Worm (Caenorhabditis elegans) whole organism, mixed stage, embryonic: ENCODE results near the gene gdi-1.

Experiments
- M03D4.4 ChIP-seq: sonication (generic microtip); optimal IDR thresholded peaks from 2 replicates; lab custom pipeline; 2017; ENCODE audit warnings: mild to moderate bottlenecking, missing genetic modification characterization, missing compliant biosample characterization
- bed-3 ChIP-seq: fragments of 200-800 bp; sonication (Bioruptor generic); optimal IDR thresholded peaks from 3 replicates; lab custom pipeline; 2018; ENCODE audit warnings: mild to moderate bottlenecking, missing genetic modification characterization, moderate library complexity, missing compliant biosample characterization
- blmp-1 ChIP-seq: fragments of 150-350 bp; optimal IDR thresholded peaks from 2 replicates; lab custom pipeline; 2014; ENCODE audit warnings: missing biosample characterization, missing genetic modification characterization
- ceh-39 ChIP-seq: fragments of 150-350 bp; optimal IDR thresholded peaks from 2 replicates; lab custom pipeline; 2014; ENCODE audit warnings: missing biosample characterization, missing genetic modification characterization
- ceh-43 ChIP-seq: fragments of 200-800 bp; sonication (Bioruptor generic); optimal IDR thresholded peaks from 2 replicates; lab custom pipeline; 2018; ENCODE audit warnings: mild to moderate bottlenecking, missing genetic modification characterization, moderate library complexity, missing compliant biosample characterization
- ceh-83 ChIP-seq: fragments of 200-800 bp; sonication (Bioruptor generic); optimal IDR thresholded peaks from 2 replicates; lab custom pipeline; 2018; ENCODE audit warnings: mild to moderate bottlenecking, missing genetic modification characterization, missing compliant biosample characterization
- ces-1 ChIP-seq: fragments of 150-350 bp; optimal IDR thresholded peaks from 2 replicates; lab custom pipeline; 2014; ENCODE audit warnings: missing biosample characterization, missing genetic modification reagents, missing genetic modification characterization
- cnd-1 ChIP-seq: fragments of 200-800 bp; sonication (Bioruptor generic); optimal IDR thresholded peaks from 2 replicates; lab custom pipeline; 2018; ENCODE audit warnings: mild to moderate bottlenecking, missing genetic modification characterization, missing compliant biosample characterization
- elt-1 ChIP-seq: sonication (generic microtip); optimal IDR thresholded peaks from 2 replicates; lab custom pipeline; 2017; ENCODE audit warnings: missing genetic modification characterization, mild to moderate bottlenecking, missing compliant biosample characterization, antibody characterized with exemption, moderate library complexity, borderline replicate concordance; ENCODE audit not compliant: insufficient read depth
- elt-3 ChIP-seq: fragments of 150-350 bp; optimal IDR thresholded peaks from 2 replicates; lab custom pipeline; 2014; ENCODE audit warnings: missing biosample characterization, missing genetic modification characterization
- flh-1 ChIP-seq: fragments of 200-800 bp; sonication (Bioruptor generic); optimal IDR thresholded peaks from 2 replicates; lab custom pipeline; 2018; ENCODE audit warnings: mild to moderate bottlenecking, missing genetic modification characterization, moderate library complexity, missing compliant biosample characterization
- ham-2 ChIP-seq: fragments of 200-800 bp; sonication (Bioruptor generic); optimal IDR thresholded peaks from 2 replicates; lab custom pipeline; 2018; ENCODE audit warnings: mild to moderate bottlenecking, missing genetic modification characterization, missing compliant biosample characterization
- hlh-1 ChIP-seq: fragments of 150-350 bp; optimal IDR thresholded peaks from 2 replicates; lab custom pipeline; 2014; ENCODE audit warnings: missing biosample characterization, missing genetic modification reagents, missing genetic modification characterization
- lin-13 ChIP-seq: fragments of 150-350 bp; optimal IDR thresholded peaks from 2 replicates; lab custom pipeline; 2014; ENCODE audit warnings: missing biosample characterization, missing genetic modification characterization
- lin-32 ChIP-seq: fragments of 200-800 bp; sonication (Bioruptor generic); optimal IDR thresholded peaks from 2 replicates; lab custom pipeline; 2018; ENCODE audit warnings: mild to moderate bottlenecking, missing genetic modification characterization, missing compliant biosample characterization
- lsy-2 ChIP-seq: fragments of 150-350 bp; optimal IDR thresholded peaks from 2 replicates; lab custom pipeline; 2014; ENCODE audit warnings: missing biosample characterization, missing genetic modification characterization
- mab-5 ChIP-seq: fragments of 150-350 bp; optimal IDR thresholded peaks from 2 replicates; lab custom pipeline; 2014; ENCODE audit warnings: missing biosample characterization, missing genetic modification characterization
- mls-2 ChIP-seq: sonication (generic microtip); optimal IDR thresholded peaks from 2 replicates; lab custom pipeline; 2016; ENCODE audit warnings: mild to moderate bottlenecking, missing genetic modification characterization, moderate library complexity, missing compliant biosample characterization
- nhr-12 ChIP-seq: fragments of 150-350 bp; optimal IDR thresholded peaks from 2 replicates; lab custom pipeline; 2014; ENCODE audit warnings: missing biosample characterization, missing genetic modification characterization
- nhr-2 ChIP-seq: fragments of 150-350 bp; optimal IDR thresholded peaks from 2 replicates; lab custom pipeline; 2014; ENCODE audit warnings: missing biosample characterization, missing genetic modification characterization
- nhr-237 ChIP-seq: fragments of 150-350 bp; optimal IDR thresholded peaks from 2 replicates; lab custom pipeline; 2014; ENCODE audit warnings: missing biosample characterization, missing genetic modification characterization
- nhr-76 ChIP-seq: sonication (generic microtip); optimal IDR thresholded peaks from 2 replicates; lab custom pipeline; 2017; ENCODE audit warnings: missing biosample characterization, missing genetic modification characterization
- pha-4 ChIP-seq: fragments of 150-350 bp; optimal IDR thresholded peaks from 2 replicates; lab custom pipeline; 2018; ENCODE audit warnings: missing biosample characterization, missing genetic modification reagents, missing genetic modification characterization
- snpc-4 ChIP-seq: fragments of 150-350 bp; optimal IDR thresholded peaks from 2 replicates; lab custom pipeline; 2014; ENCODE audit warnings: missing biosample characterization, missing genetic modification characterization
- sptf-1 ChIP-seq: sonication (generic microtip); optimal IDR thresholded peaks from 2 replicates; lab custom pipeline; 2017; ENCODE audit warnings: mild to moderate bottlenecking, missing genetic modification characterization, moderate library complexity, missing compliant biosample characterization
- tbx-8 ChIP-seq: fragments of 200-800 bp; sonication (Bioruptor generic); optimal IDR thresholded peaks from 2 replicates; lab custom pipeline; 2018; ENCODE audit warnings: mild to moderate bottlenecking, missing genetic modification characterization, moderate library complexity, missing compliant biosample characterization
- unc-120 ChIP-seq: sonication (generic microtip); optimal IDR thresholded peaks from 2 replicates; lab custom pipeline; 2017; ENCODE audit warnings: missing genetic modification characterization, missing compliant biosample characterization; ENCODE audit not compliant: poor library complexity, severe bottlenecking
- unc-39 ChIP-seq: fragments of 150-350 bp; optimal IDR thresholded peaks from 2 replicates; lab custom pipeline; 2014; ENCODE audit warnings: missing biosample characterization, missing genetic modification characterization
- unc-62 ChIP-seq: fragments of 150-350 bp; optimal IDR thresholded peaks from 2 replicates; lab custom pipeline; 2014; ENCODE audit warnings: missing biosample characterization, missing genetic modification reagents, missing genetic modification characterization
- zip-8 ChIP-seq: fragments of 150-350 bp; optimal IDR thresholded peaks from 2 replicates; lab custom pipeline; 2014; ENCODE audit warnings: missing biosample characterization, missing genetic modification characterization
- ztf-11 ChIP-seq: fragments of 150-350 bp; optimal IDR thresholded peaks from 2 replicates; lab custom pipeline; 2014; ENCODE audit warnings: missing biosample characterization, missing genetic modification characterization

gdi-1 gene

DNA sequence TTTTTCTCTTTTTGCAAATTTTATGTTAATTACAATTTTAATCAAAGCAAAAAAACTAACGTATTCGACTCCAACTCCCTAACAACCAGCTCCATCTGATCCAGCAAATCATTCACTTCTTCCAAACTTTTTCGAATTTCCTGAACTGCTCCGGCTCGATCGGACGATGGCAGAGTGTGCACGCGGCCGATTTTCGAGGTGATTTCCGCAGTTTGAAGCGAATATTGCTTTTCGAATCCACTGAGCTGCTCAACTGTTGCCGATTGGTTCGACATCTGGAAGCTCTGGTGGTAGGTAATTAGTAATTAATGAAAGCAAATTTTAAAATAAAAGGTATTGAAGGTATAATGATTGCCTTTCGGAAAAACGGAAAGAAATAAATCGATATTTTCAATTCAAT is 26.3 kb downstream of the gdi-1 start, which contains the start of gene vti-1:
Gene vti-1 (minus strand): TSS at position 284 of the 400 bp plus-strand sequence.
- no peak for TF ChIP-seq tbx-8 (GFP tag; lab: Kevin White, UChicago)
- TF ChIP-seq unc-39 (tag; lab: Kevin White, UChicago), result no peak
- TF ChIP-seq nhr-2 (tag; lab: Kevin White, UChicago), result no peak
- no peak for TF ChIP-seq hlh-1 (tag; lab: Kevin White, UChicago)
- TF ChIP-seq ceh-39 (tag; lab: Kevin White, UChicago), result no peak
- TF ChIP-seq bed-3, result no peak
- TF ChIP-seq lin-32 (GFP tag; lab: Kevin White, UChicago), result no peak
- TF ChIP-seq zip-8 (tag; lab: Kevin White, UChicago), result no peak
- no peak for TF ChIP-seq lin-13 (tag; lab: Kevin White, UChicago)
- TF ChIP-seq blmp-1 (tag; lab: Kevin White, UChicago), result no peak
- TF ChIP-seq M03D4.4, result no peak
- TF ChIP-seq lsy-2 (tag; lab: Kevin White, UChicago), result no peak
- TF ChIP-seq ceh-43, result no peak
- no peak for TF ChIP-seq pha-4 (tag; lab: Kevin White, UChicago)
- no peak for TF ChIP-seq unc-62 (GFP tag; lab: Kevin White, UChicago)
- no peak for TF ChIP-seq mab-5 (tag; lab: Kevin White, UChicago)
- no peak for TF ChIP-seq sptf-1 (tag; lab: Kevin White, UChicago)
- no peak for TF ChIP-seq nhr-76 (tag; lab: Kevin White, UChicago)
- no peak for TF ChIP-seq ztf-11 (tag; lab: Kevin White, UChicago)
- TF ChIP-seq nhr-12, result no peak

DNA sequence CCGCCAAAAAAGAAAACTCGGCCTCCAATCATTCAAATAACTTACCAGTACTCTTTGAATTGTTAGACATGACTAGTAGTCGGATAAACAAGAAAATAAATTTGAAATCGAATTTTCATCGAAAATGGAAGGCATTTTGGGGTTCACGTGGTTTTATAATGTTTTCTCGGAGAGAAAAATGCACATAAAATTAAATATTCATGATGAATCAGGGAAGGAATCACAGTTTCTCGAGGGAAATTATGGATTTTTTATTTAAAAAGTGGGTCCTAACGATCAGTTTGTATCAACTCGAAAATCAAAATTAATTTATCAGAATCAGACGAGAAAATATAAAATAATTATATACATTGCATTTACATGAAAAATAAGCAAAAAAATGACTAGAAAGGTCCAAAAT is 27.4 kb downstream of the gdi-1 start, which contains the start of gene Y57G11C.5:
Gene Y57G11C.5 (minus strand): TSS at position 101 of the 400 bp plus-strand sequence.
- no peak for TF ChIP-seq lsy-2 (tag; lab: Kevin White, UChicago)
- no peak for TF ChIP-seq ces-1 (GFP tag; lab: Kevin White, UChicago)
- TF ChIP-seq nhr-12, result no peak
- TF ChIP-seq unc-62 (GFP tag; lab: Kevin White, UChicago), result no peak
- no peak for TF ChIP-seq bed-3
- no peak for TF ChIP-seq sptf-1 (tag; lab: Kevin White, UChicago)
- TF ChIP-seq nhr-237 (tag; lab: Kevin White, UChicago), result no peak
- no peak for TF ChIP-seq pha-4 (tag; lab: Kevin White, UChicago)
- no peak for TF ChIP-seq mls-2 (tag; lab: Kevin White, UChicago)
- no peak for TF ChIP-seq elt-1 (tag; lab: Kevin White, UChicago)
- TF ChIP-seq zip-8 (tag; lab: Kevin White, UChicago), result no peak
- TF ChIP-seq flh-1 (GFP tag; lab: Kevin White, UChicago), result no peak
- no peak for TF ChIP-seq ztf-11 (tag; lab: Kevin White, UChicago)
- TF ChIP-seq ceh-39 (tag; lab: Kevin White, UChicago), result no peak
- TF ChIP-seq unc-39 (tag; lab: Kevin White, UChicago), result no peak
- TF ChIP-seq ceh-43, result no peak
- no peak for TF ChIP-seq elt-3
- no peak for TF ChIP-seq nhr-76 (tag; lab: Kevin White, UChicago)

DNA sequence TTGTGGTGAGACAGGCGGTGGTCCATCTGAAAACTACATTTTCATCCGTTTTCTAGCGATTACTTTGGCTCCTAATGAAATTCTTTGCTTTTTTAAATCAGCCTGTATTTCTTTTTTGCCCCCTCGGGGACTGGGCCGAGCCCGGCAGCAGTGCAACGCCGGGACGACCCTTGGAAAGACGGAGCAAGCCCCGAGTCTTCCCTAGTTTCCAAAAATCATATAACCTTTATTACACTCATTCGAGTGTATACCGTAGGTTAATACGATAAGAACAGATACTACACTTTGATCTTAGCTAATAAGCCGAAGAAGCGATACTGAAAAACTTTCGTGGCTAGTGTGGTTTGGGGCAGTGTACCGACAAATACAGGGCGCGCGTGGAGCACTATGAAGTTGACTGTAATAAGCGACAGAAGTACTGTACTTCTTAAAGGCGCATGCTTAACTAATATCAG is 27.9 kb downstream of the gdi-1 start:
- no peak for TF ChIP-seq mls-2 (tag; lab: Kevin White, UChicago)
- no peak for TF ChIP-seq ztf-11 (tag; lab: Kevin White, UChicago)

DNA sequence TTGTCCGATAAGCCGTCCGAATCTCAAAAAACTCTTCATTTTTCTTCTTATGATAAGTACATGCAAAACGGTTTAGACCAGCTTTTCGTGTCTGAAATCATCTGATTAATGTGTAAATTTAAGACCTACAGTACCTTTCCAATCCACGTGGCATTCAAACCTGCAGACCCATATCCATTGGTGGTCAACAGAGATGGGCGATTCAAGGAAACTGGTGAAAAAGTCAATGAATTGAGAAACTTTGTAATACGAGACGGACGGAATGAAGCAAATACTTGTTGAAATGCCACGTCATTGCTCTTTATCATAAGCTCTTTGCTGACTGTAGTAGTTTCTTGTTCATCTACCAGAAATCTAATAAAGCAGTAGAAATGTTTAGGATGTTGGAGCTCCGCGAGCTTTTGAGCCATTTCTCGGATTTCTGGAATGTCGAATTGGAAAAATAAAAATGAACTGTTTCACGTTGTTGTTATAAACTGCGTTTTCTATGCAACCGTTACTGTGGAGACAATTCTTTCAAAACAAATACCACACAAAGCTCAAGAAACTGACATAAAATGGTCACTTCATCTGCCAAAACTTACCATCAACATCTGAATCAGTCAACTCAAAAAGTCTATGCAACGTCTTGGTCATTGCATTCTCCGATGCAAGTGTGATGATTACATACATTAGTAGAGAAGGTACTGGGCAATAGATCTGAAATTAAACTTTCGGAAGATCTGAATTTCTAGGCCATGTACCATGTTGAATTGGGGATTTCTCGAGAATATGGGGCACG is 28.6 kb downstream of the gdi-1 start:
- TF ChIP-seq unc-62 (GFP tag; lab: Kevin White, UChicago) (no peak), cnd-1 (tag; lab: Kevin White, UChicago) (no peak), snpc-4 (no peak), M03D4.4 (no peak), lin-32 (GFP tag; lab: Kevin White, UChicago) (no peak), lsy-2 (tag; lab: Kevin White, UChicago) (no peak), lin-13 (tag; lab: Kevin White, UChicago) (no peak), flh-1 (GFP tag; lab: Kevin White, UChicago) (no peak), tbx-8 (GFP tag; lab: Kevin White, UChicago) (no peak), mls-2 (tag; lab: Kevin White, UChicago) (no peak), sptf-1 (tag; lab: Kevin White, UChicago) (no peak), ham-2 (GFP tag; lab: Kevin White, UChicago) (no peak), ceh-83 (GFP tag; lab: Kevin White, UChicago) (no peak), nhr-2 (tag; lab: Kevin White, UChicago) (no peak), unc-120 (tag; lab: Kevin White, UChicago) (no peak), nhr-76 (tag; lab: Kevin White, UChicago) (no peak)
- TF ChIP-seq, all 35 proteins: peak for 0
